Worm (Caenorhabditis elegans): ENCODE results near the gene K09E2.1.

The K09E2.1 gene

DNA sequence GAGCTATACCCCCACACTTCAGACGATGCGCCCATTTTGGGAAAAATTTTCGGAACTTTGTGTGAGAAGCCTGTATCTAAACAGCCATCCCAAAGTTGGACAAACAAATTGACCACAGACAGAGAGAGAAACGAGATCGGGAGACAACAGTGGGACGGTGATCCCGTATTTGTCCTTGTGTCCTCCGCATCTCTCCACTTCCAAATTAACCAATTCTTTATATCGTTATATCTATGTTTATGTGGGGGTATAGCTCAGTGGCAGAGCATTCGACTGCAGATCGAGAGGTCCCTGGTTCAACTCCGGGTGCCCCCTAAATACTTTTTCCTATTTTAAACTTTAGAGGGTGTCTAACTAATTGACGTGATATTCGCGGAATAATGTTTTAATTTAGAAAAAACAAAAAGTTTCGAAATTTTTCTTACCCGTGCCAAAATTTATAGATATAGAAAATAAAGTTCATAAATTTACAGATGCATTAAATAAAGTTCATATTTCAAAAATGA lies 43.0 kb upstream of the K09E2.1 start (continued):
- peak; percentile 69; the same call in 1 of the 2 replicates for TF ChIP-seq ztf-25 (GFP tag; IDR thresholded peaks at IDR 0.05)
- peak; percentile 29 for TF ChIP-seq snpc-3.4 (tag; optimal IDR thresholded peaks at IDR 0.05)
- TF ChIP-seq K11D2.4 (GFP tag; IDR thresholded peaks at IDR 0.05) = no peak
- 0 out of 2 replicates have a peak, but pooled peaks have one; percentile 18 for TF ChIP-seq egrh-3 (GFP tag; IDR thresholded peaks at IDR 0.05)
- TF ChIP-seq akir-1 (GFP tag; optimal IDR thresholded peaks at IDR 0.05) = peak; percentile 23
- peak; percentile 52 for TF ChIP-seq nhr-179 (tag; optimal IDR thresholded peaks at IDR 0.05)
- no peak for TF ChIP-seq madf-3 (GFP tag; IDR thresholded peaks at IDR 0.05)
- no peak for TF ChIP-seq F49E8.2 (tag; optimal IDR thresholded peaks at IDR 0.05; ENCODE audit: insufficient read depth)
- TF ChIP-seq mxl-1 (tag; optimal IDR thresholded peaks at IDR 0.05) = peak; percentile 71
- TF ChIP-seq F23B12.7 (tag; optimal IDR thresholded peaks at IDR 0.05; ENCODE audit: insufficient read depth) = no peak
- peak; percentile 16 for TF ChIP-seq lin-40 (tag; optimal IDR thresholded peaks at IDR 0.05)
- TF ChIP-seq hmg-20 (GFP tag; IDR thresholded peaks at IDR 0.05) = no peak
- peak; percentile 71 for TF ChIP-seq hmg-1.2 (GFP tag; IDR thresholded peaks at IDR 0.05)
- TF ChIP-seq tbx-9 (tag; optimal IDR thresholded peaks at IDR 0.05; ENCODE audit: borderline replicate concordance) = no peak
- no peak for TF ChIP-seq lsy-27 (tag; optimal IDR thresholded peaks at IDR 0.05; ENCODE audit: borderline replicate concordance, insufficient read depth)
- no peak for TF ChIP-seq mel-28 (tag; optimal IDR thresholded peaks at IDR 0.05; ENCODE audit: borderline replicate concordance)
- 0 out of 2 replicates have a peak, but pooled peaks have one; percentile 25 for TF ChIP-seq aptf-3 (GFP tag; IDR thresholded peaks at IDR 0.05)
- TF ChIP-seq tbp1 (GFP tag; optimal IDR thresholded peaks at IDR 0.05) = peak; percentile 85
- peak; percentile 26 for TF ChIP-seq attf-5 (GFP tag; optimal IDR thresholded peaks at IDR 0.05)
- no peak for TF ChIP-seq Y56A3A.18 (GFP tag; IDR thresholded peaks at IDR 0.05)
- no peak for TF ChIP-seq fkh-3 (tag; optimal IDR thresholded peaks at IDR 0.05)
- peak; percentile 68 for TF ChIP-seq D2030.7 (GFP tag; IDR thresholded peaks at IDR 0.05)
- TF ChIP-seq ama-1 (optimal IDR thresholded peaks at IDR 0.05) = no peak
- TF ChIP-seq ama-1 (GFP tag; optimal IDR thresholded peaks at IDR 0.05) = peak in 1 of 2 experiments; percentile 64
- peak; percentile 57 for TF ChIP-seq ztf-18 (tag; optimal IDR thresholded peaks at IDR 0.05)
- TF ChIP-seq unc-130 (GFP tag; optimal IDR thresholded peaks at IDR 0.05) = peak; percentile 36
- 0 out of 2 replicates have a peak, but pooled peaks have one; percentile 6 for TF ChIP-seq F37B4.10 (GFP tag; IDR thresholded peaks at IDR 0.05)
- peak; percentile 3 for TF ChIP-seq ccch-3 (GFP tag; optimal IDR thresholded peaks at IDR 0.05)
- TF ChIP-seq rpc-1 (optimal IDR thresholded peaks at IDR 0.05) = peak; percentile 88
- TF ChIP-seq rpc-1 (tag; optimal IDR thresholded peaks at IDR 0.05) = peak; percentile 97
- TF ChIP-seq Y53F4B.3 (GFP tag; IDR thresholded peaks at IDR 0.05) = no peak
- TF ChIP-seq rcor-1 (GFP tag; IDR thresholded peaks at IDR 0.05) = peak; percentile 35; the same call in 1 of the 2 replicates
- TF ChIP-seq madf-6 (GFP tag; IDR thresholded peaks at IDR 0.05) = no peak
- no peak for TF ChIP-seq hlh-26 (GFP tag; conservative IDR thresholded peaks at IDR 0.05)
- no peak; the same call in 1 of the 2 replicates for TF ChIP-seq F39B2.1 (GFP tag; IDR thresholded peaks at IDR 0.05)
- no peak for TF ChIP-seq nhr-80 (tag; optimal IDR thresholded peaks at IDR 0.05)
- TF ChIP-seq ztf-26 (tag; optimal IDR thresholded peaks at IDR 0.05) = peak; percentile 47
- no peak for TF ChIP-seq xnd-1 (tag; optimal IDR thresholded peaks at IDR 0.05)
- no peak for TF ChIP-seq mes-4 (tag; optimal IDR thresholded peaks at IDR 0.05)
- TF ChIP-seq ztf-3 (GFP tag; optimal IDR thresholded peaks at IDR 0.05) = no peak
- TF ChIP-seq hlh-12 (tag; optimal IDR thresholded peaks at IDR 0.05) = peak; percentile 54
- TF ChIP-seq ceh-40 (GFP tag; IDR thresholded peaks at IDR 0.05) = peak; percentile 59; the same call in 1 of the 2 replicates
- TF ChIP-seq lir-1 (GFP tag; conservative IDR thresholded peaks at IDR 0.05) = no peak
- no peak for TF ChIP-seq Y95B8A.8 (GFP tag; IDR thresholded peaks at IDR 0.05)
- no peak for TF ChIP-seq nfya-1 (tag; optimal IDR thresholded peaks at IDR 0.05; ENCODE audit: borderline replicate concordance, insufficient read depth)
- TF ChIP-seq F57A8.1 (GFP tag; optimal IDR thresholded peaks at IDR 0.05) = peak; percentile 61
- no peak for TF ChIP-seq gei-17 (GFP tag; optimal IDR thresholded peaks at IDR 0.05)

Measured in whole organism, young adult.